Fruit fly (Drosophila melanogaster) whole organism, embryonic: ENCODE measurements around the gene CG11951.
A peak's percentile ranks its signal among the peaks of the same experiment; 100 is the strongest.

ENCODE experiments used
- Atf-2 ChIP-seq: fragments of 200-800 bp; sonication (Bioruptor generic); optimal IDR thresholded peaks from 2 replicates; lab custom pipeline; 2016; ENCODE audit warnings: missing biosample characterization, missing genetic modification characterization
- CG10274 ChIP-seq: fragments of 200-800 bp; sonication (Bioruptor generic); optimal IDR thresholded peaks from 3 replicates; lab custom pipeline; 2017; ENCODE audit warnings: missing biosample characterization, mild to moderate bottlenecking, missing genetic modification characterization
- CG11456 ChIP-seq: fragments of 200-800 bp; sonication (Bioruptor generic); IDR thresholded peaks from 3 replicates; pipeline ENCODE4 v1.3.6; 2022; ENCODE audit warnings: missing biosample characterization, missing genetic modification characterization
- CG12219 ChIP-seq: fragments of 200-800 bp; sonication (Bioruptor generic); optimal IDR thresholded peaks from 3 replicates; lab custom pipeline; 2018; ENCODE audit warnings: missing biosample characterization, mild to moderate bottlenecking, missing genetic modification characterization
- CG12659 ChIP-seq: fragments of 200-800 bp; sonication (Bioruptor generic); optimal IDR thresholded peaks from 3 replicates; lab custom pipeline; 2017; ENCODE audit warnings: mild to moderate bottlenecking, missing biosample characterization, missing genetic modification reagents, missing genetic modification characterization
- CG13287 ChIP-seq: fragments of 200-800 bp; sonication (Bioruptor generic); IDR thresholded peaks from 2 replicates; pipeline ENCODE4 v1.3.6; 2022; ENCODE audit warnings: missing biosample characterization, missing genetic modification characterization; ENCODE audit not compliant: partially characterized antibody
- CG15514 ChIP-seq: fragments of 200-800 bp; sonication (Bioruptor generic); optimal IDR thresholded peaks from 3 replicates; lab custom pipeline; 2017; ENCODE audit warnings: missing biosample characterization, missing genetic modification characterization, mild to moderate bottlenecking, moderate library complexity, missing genetic modification reagents
- CG16863 ChIP-seq: fragments of 200-800 bp; sonication (Bioruptor generic); optimal IDR thresholded peaks from 3 replicates; lab custom pipeline; 2016; ENCODE audit warnings: missing biosample characterization, missing genetic modification characterization
- CG17328 ChIP-seq: fragments of 200-800 bp; sonication (Bioruptor generic); IDR thresholded peaks from 2 replicates; pipeline ENCODE4 v1.3.6; 2022; ENCODE audit warnings: missing biosample characterization, missing genetic modification characterization
- CG17361 ChIP-seq: fragments of 200-800 bp; sonication (Bioruptor generic); IDR thresholded peaks from 3 replicates; pipeline ENCODE4 v1.3.6; 2022; ENCODE audit warnings: missing biosample characterization, missing genetic modification characterization
- CG2116 ChIP-seq: fragments of 200-800 bp; sonication (Bioruptor generic); optimal IDR thresholded peaks from 3 replicates; lab custom pipeline; 2018; ENCODE audit warnings: missing biosample characterization, mild to moderate bottlenecking, missing genetic modification characterization
- CG2678 ChIP-seq: fragments of 200-800 bp; sonication (Bioruptor generic); optimal IDR thresholded peaks from 3 replicates; lab custom pipeline; 2019; ENCODE audit warnings: missing biosample characterization, mild to moderate bottlenecking, missing genetic modification characterization, moderate library complexity
- CG3163 ChIP-seq: fragments of 200-800 bp; sonication (Bioruptor generic); optimal IDR thresholded peaks from 3 replicates; lab custom pipeline; 2016; ENCODE audit warnings: missing biosample characterization, missing genetic modification characterization
- CG33213 ChIP-seq: fragments of 200-800 bp; sonication (Bioruptor generic); optimal IDR thresholded peaks from 3 replicates; lab custom pipeline; 2016; ENCODE audit warnings: missing biosample characterization, missing genetic modification characterization
- CG42726 ChIP-seq: fragments of 200-800 bp; sonication (Bioruptor generic); IDR thresholded peaks from 2 replicates; pipeline ENCODE4 v1.3.6; 2022; ENCODE audit warnings: missing biosample characterization, missing genetic modification characterization; ENCODE audit not compliant: partially characterized antibody
- CG6791 ChIP-seq: fragments of 200-800 bp; sonication (Bioruptor generic); IDR thresholded peaks from 3 replicates; pipeline ENCODE4 v1.3.6; 2022; ENCODE audit warnings: missing biosample characterization, missing genetic modification characterization; ENCODE audit not compliant: partially characterized antibody
- CG7928 ChIP-seq: fragments of 200-800 bp; sonication (Bioruptor generic); optimal IDR thresholded peaks from 2 replicates; lab custom pipeline; 2017; ENCODE audit warnings: missing biosample characterization, mild to moderate bottlenecking, missing genetic modification characterization
- CG8924 ChIP-seq: fragments of 200-800 bp; optimal IDR thresholded peaks from 3 replicates; lab custom pipeline; 2019; ENCODE audit warnings: missing biosample characterization, mild to moderate bottlenecking, missing genetic modification characterization, moderate library complexity
- CG9437 ChIP-seq: fragments of 200-800 bp; sonication (Bioruptor generic); optimal IDR thresholded peaks from 2 replicates; lab custom pipeline; 2018; ENCODE audit warnings: missing biosample characterization, mild to moderate bottlenecking, missing genetic modification characterization
- CG9609 ChIP-seq: fragments of 200-800 bp; sonication (Bioruptor generic); optimal IDR thresholded peaks from 3 replicates; lab custom pipeline; 2016; ENCODE audit warnings: missing biosample characterization, missing genetic modification characterization
- CG9797 ChIP-seq: fragments of 200-800 bp; sonication (Bioruptor generic); optimal IDR thresholded peaks from 3 replicates; lab custom pipeline; 2018; ENCODE audit warnings: missing biosample characterization, mild to moderate bottlenecking, missing genetic modification characterization
- Chrac-16 ChIP-seq: fragments of 200-800 bp; sonication (Bioruptor generic); optimal IDR thresholded peaks from 3 replicates; lab custom pipeline; 2016; ENCODE audit warnings: missing biosample characterization, missing genetic modification characterization
- Deaf1 ChIP-seq: fragments of 200-800 bp; optimal IDR thresholded peaks from 3 replicates; lab custom pipeline; 2019; ENCODE audit warnings: missing biosample characterization, mild to moderate bottlenecking, missing genetic modification characterization, moderate library complexity
- Dek ChIP-seq: fragments of 200-800 bp; sonication (Bioruptor generic); optimal IDR thresholded peaks from 3 replicates; lab custom pipeline; 2019; ENCODE audit warnings: missing biosample characterization, mild to moderate bottlenecking, missing genetic modification characterization, moderate library complexity
- Dref ChIP-seq: fragments of 200-800 bp; sonication (Bioruptor generic); IDR thresholded peaks from 2 replicates; pipeline ENCODE4 v1.3.6; 2022; ENCODE audit warnings: missing biosample characterization, missing genetic modification characterization
- ERR ChIP-seq: fragments of 200-800 bp; sonication (Bioruptor generic); optimal IDR thresholded peaks from 2 replicates; lab custom pipeline; 2016; ENCODE audit warnings: missing biosample characterization, missing genetic modification characterization
- Hmx ChIP-seq: fragments of 200-800 bp; sonication (Bioruptor generic); optimal IDR thresholded peaks from 2 replicates; lab custom pipeline; 2016; ENCODE audit warnings: missing biosample characterization, missing genetic modification characterization
- Hr39 ChIP-seq: fragments of >200 bp; optimal IDR thresholded peaks from 2 replicates; lab custom pipeline; 2017
- Lhr ChIP-seq: fragments of 200-800 bp; sonication (Bioruptor generic); optimal IDR thresholded peaks from 3 replicates; lab custom pipeline; 2017; ENCODE audit warnings: mild to moderate bottlenecking, missing biosample characterization, missing genetic modification reagents, missing genetic modification characterization
- Max ChIP-seq: fragments of 200-800 bp; sonication (Bioruptor generic); optimal IDR thresholded peaks from 2 replicates; lab custom pipeline; 2016; ENCODE audit warnings: missing biosample characterization, mild to moderate bottlenecking, missing genetic modification characterization
- Pdp1 ChIP-seq, 2 experiments: fragments of 200-800 bp; sonication (Bioruptor generic); optimal IDR thresholded peaks; 3 replicates each; lab custom pipeline; 2016; ENCODE audit warnings: missing biosample characterization in 2 of 2, missing genetic modification characterization in 2 of 2, mild to moderate bottlenecking in 1 of 2, moderate library complexity in 1 of 2
- Ptx1 ChIP-seq: fragments of 200-800 bp; sonication (Bioruptor generic); IDR thresholded peaks from 2 replicates; pipeline ENCODE4 v1.3.6; 2022; ENCODE audit warnings: missing biosample characterization, missing genetic modification characterization
- Rfx ChIP-seq: fragments of 200-800 bp; sonication (Bioruptor generic); IDR thresholded peaks from 2 replicates; pipeline ENCODE4 v1.3.6; 2022; ENCODE audit warnings: missing biosample characterization, missing genetic modification characterization
- ato ChIP-seq: fragments of 200-800 bp; sonication (Bioruptor generic); IDR thresholded peaks from 2 replicates; pipeline ENCODE4 v1.3.6; 2022; ENCODE audit warnings: missing biosample characterization, missing genetic modification characterization; ENCODE audit not compliant: partially characterized antibody
- cg ChIP-seq: fragments of 200-800 bp; sonication (Bioruptor generic); optimal IDR thresholded peaks from 3 replicates; lab custom pipeline; 2019; ENCODE audit warnings: missing biosample characterization, mild to moderate bottlenecking, missing genetic modification characterization, moderate library complexity
- dpn ChIP-seq, 2 experiments: fragments of 200-800 bp; sonication (Bioruptor generic); optimal IDR thresholded peaks; 3 replicates each; lab custom pipeline; 2016; ENCODE audit warnings: missing biosample characterization in 2 of 2, missing genetic modification characterization in 2 of 2
- hb ChIP-seq: fragments of 200-800 bp; sonication (Bioruptor generic); IDR thresholded peaks from 3 replicates; pipeline ENCODE4 v1.3.6; 2022; ENCODE audit warnings: missing biosample characterization, missing genetic modification characterization; ENCODE audit not compliant: partially characterized antibody
- jumu ChIP-seq: fragments of 200-800 bp; sonication (Bioruptor generic); optimal IDR thresholded peaks from 3 replicates; lab custom pipeline; 2016; ENCODE audit warnings: missing biosample characterization, missing genetic modification characterization
- kni ChIP-seq: fragments of 200-800 bp; sonication (Bioruptor generic); optimal IDR thresholded peaks from 3 replicates; lab custom pipeline; 2017; ENCODE audit warnings: mild to moderate bottlenecking, missing biosample characterization, missing genetic modification reagents, missing genetic modification characterization
- lab ChIP-seq: fragments of 200-800 bp; sonication (Bioruptor generic); optimal IDR thresholded peaks from 3 replicates; lab custom pipeline; 2017; ENCODE audit warnings: missing biosample characterization, missing genetic modification characterization, mild to moderate bottlenecking, moderate library complexity, missing genetic modification reagents
- mirr ChIP-seq: fragments of 200-800 bp; sonication (Bioruptor generic); optimal IDR thresholded peaks from 3 replicates; lab custom pipeline; 2018; ENCODE audit warnings: missing biosample characterization, mild to moderate bottlenecking, missing genetic modification characterization
- nerfin-1 ChIP-seq: fragments of 200-800 bp; sonication (Bioruptor generic); optimal IDR thresholded peaks from 3 replicates; lab custom pipeline; 2019; ENCODE audit warnings: missing biosample characterization, mild to moderate bottlenecking, missing genetic modification characterization, moderate library complexity
- onecut ChIP-seq: fragments of 200-800 bp; sonication (Bioruptor generic); IDR thresholded peaks from 2 replicates; pipeline ENCODE4 v1.3.6; 2022; ENCODE audit warnings: missing biosample characterization, missing genetic modification characterization
- psq ChIP-seq: fragments of 200-800 bp; sonication (Bioruptor generic); optimal IDR thresholded peaks from 2 replicates; lab custom pipeline; 2017; ENCODE audit warnings: missing biosample characterization, missing genetic modification characterization
- tap ChIP-seq: fragments of 200-800 bp; optimal IDR thresholded peaks from 3 replicates; lab custom pipeline; 2019; ENCODE audit warnings: missing biosample characterization, mild to moderate bottlenecking, missing genetic modification characterization, moderate library complexity
- tup ChIP-seq: fragments of 200-800 bp; sonication (Bioruptor generic); optimal IDR thresholded peaks from 2 replicates; lab custom pipeline; 2016; ENCODE audit warnings: missing biosample characterization, mild to moderate bottlenecking, missing genetic modification characterization, moderate library complexity
- vvl ChIP-seq: fragments of 200-800 bp; sonication (Bioruptor generic); IDR thresholded peaks from 2 replicates; pipeline ENCODE4 v1.3.6; 2022; ENCODE audit warnings: missing biosample characterization, missing genetic modification characterization
- wek ChIP-seq: fragments of 200-800 bp; sonication (Bioruptor generic); optimal IDR thresholded peaks from 3 replicates; lab custom pipeline; 2018; ENCODE audit warnings: missing biosample characterization, mild to moderate bottlenecking, missing genetic modification characterization, moderate library complexity
- zen ChIP-seq: fragments of 200-800 bp; sonication (Bioruptor generic); optimal IDR thresholded peaks from 3 replicates; lab custom pipeline; 2018; ENCODE audit warnings: missing biosample characterization, mild to moderate bottlenecking, missing genetic modification characterization, moderate library complexity

CG11951 gene

dm6 chr3R:29228745-29229448 lies 9.6 kb downstream of the CG11951 start, which contains the start of gene Usp1 (continued):
- 0 out of 2 replicates have a peak, but pooled peaks have one; percentile 20 for TF ChIP-seq Rfx (GFP tag; lab: Robert Waterston, UW)
- peak; percentile 100 for TF ChIP-seq Dref
- peak; percentile 16 for TF ChIP-seq CG9609 (GFP tag; lab: Kevin White, UChicago)
- peak; percentile 85 for TF ChIP-seq CG7928 (GFP tag; lab: Kevin White, UChicago)
- TF ChIP-seq zen (tag; lab: Kevin White, UChicago), result peak; percentile 47
- TF ChIP-seq CG12219, result no peak
- peak in 1 of 2 experiments; percentile 24 for TF ChIP-seq Pdp1 (GFP tag; optimal IDR thresholded peaks at IDR 0.05; lab: Kevin White, UChicago)
- TF ChIP-seq kni (GFP tag; lab: Kevin White, UChicago), result peak; percentile 4
- TF ChIP-seq cg (GFP tag; lab: Kevin White, UChicago), result peak; percentile 96
- peak; percentile 94; the same call in 2 of the 3 replicates for TF ChIP-seq CG17361
- peak; percentile 66 for TF ChIP-seq CG12659 (GFP tag; lab: Kevin White, UChicago)
- TF ChIP-seq CG8924, result peak; percentile 27
- peak; percentile 14 for TF ChIP-seq jumu (GFP tag; lab: Kevin White, UChicago)
- no peak for TF ChIP-seq tap (tag; lab: Kevin White, UChicago)
- TF ChIP-seq dpn (GFP tag; optimal IDR thresholded peaks at IDR 0.05; lab: Kevin White, UChicago), result peak in 1 of 2 experiments; percentile 15
- TF ChIP-seq Hmx (GFP tag; lab: Kevin White, UChicago), result no peak
- peak; percentile 6 for TF ChIP-seq Max (GFP tag; lab: Kevin White, UChicago)
- peak; percentile 98 for TF ChIP-seq hb
- peak; percentile 73 for TF ChIP-seq CG9437 (GFP tag; lab: Kevin White, UChicago)
- no peak for TF ChIP-seq lab
- peak; percentile 32 for TF ChIP-seq Lhr
- no peak for TF ChIP-seq CG11456 (GFP tag; lab: Robert Waterston, UW)
- TF ChIP-seq Dek (tag; lab: Kevin White, UChicago), result peak; percentile 14
- no peak for TF ChIP-seq Ptx1 (GFP tag; lab: Robert Waterston, UW)
- no peak for TF ChIP-seq psq (GFP tag; lab: Kevin White, UChicago)
- TF ChIP-seq CG16863 (GFP tag; lab: Kevin White, UChicago), result no peak
- no peak for TF ChIP-seq Atf-2 (GFP tag; lab: Kevin White, UChicago)
- TF ChIP-seq CG33213 (GFP tag; lab: Kevin White, UChicago), result peak; percentile 37
- peak; percentile 5 for TF ChIP-seq CG3163 (GFP tag; lab: Kevin White, UChicago)
- TF ChIP-seq nerfin-1 (tag; lab: Kevin White, UChicago), result peak; percentile 32
- TF ChIP-seq Hr39 (lab: Kevin White, UChicago), result no peak
- TF ChIP-seq vvl (GFP tag; lab: Robert Waterston, UW), result no peak
- peak; percentile 99 for TF ChIP-seq CG6791 (GFP tag; lab: Robert Waterston, UW)
- no peak for TF ChIP-seq Chrac-16
- TF ChIP-seq CG2116 (GFP tag; lab: Kevin White, UChicago), result peak; percentile 97
- TF ChIP-seq ERR (GFP tag; lab: Kevin White, UChicago), result no peak
- peak; percentile 18 for TF ChIP-seq mirr
- TF ChIP-seq CG13287, result peak; percentile 96
- TF ChIP-seq CG9797 (GFP tag; lab: Kevin White, UChicago), result peak; percentile 44
- peak; percentile 98 for TF ChIP-seq ato
- peak; percentile 61; the same call in 1 of the 2 replicates for TF ChIP-seq onecut (GFP tag; lab: Robert Waterston, UW)
- no peak for TF ChIP-seq CG17328 (GFP tag; lab: Robert Waterston, UW)
- TF ChIP-seq CG10274 (GFP tag; lab: Kevin White, UChicago), result no peak
- no peak for TF ChIP-seq tup (GFP tag; lab: Kevin White, UChicago)
- no peak for TF ChIP-seq Deaf1 (tag; lab: Kevin White, UChicago)
- peak; percentile 60 for TF ChIP-seq CG15514
- TF ChIP-seq CG42726 (GFP tag; lab: Robert Waterston, UW), result peak; percentile 95
- TF ChIP-seq CG2678 (tag; lab: Kevin White, UChicago), result no peak
- no peak for TF ChIP-seq wek (GFP tag; lab: Kevin White, UChicago)
